Worm (Caenorhabditis elegans) whole organism, L1 larva: Measurements from ENCODE around the gene bre-1.

Experiments
- C04F5.9 ChIP-seq: sonication (generic microtip); optimal IDR thresholded peaks from 2 replicates; lab custom pipeline; 2016; ENCODE audit warnings: missing genetic modification characterization, missing compliant biosample characterization
- aly-2 ChIP-seq: fragments of 150-350 bp; optimal IDR thresholded peaks from 2 replicates; lab custom pipeline; 2014; ENCODE audit warnings: missing biosample characterization, missing genetic modification characterization
- ceh-8 ChIP-seq: fragments of 200-800 bp; sonication (Bioruptor generic); optimal IDR thresholded peaks from 2 replicates; lab custom pipeline; 2018; ENCODE audit warnings: mild to moderate bottlenecking, missing genetic modification characterization, moderate library complexity, missing compliant biosample characterization
- ceh-82 ChIP-seq, 3 experiments: fragments of 150-350 bp in 1 of 3; sonication (generic microtip) in 2 of 3; optimal IDR thresholded peaks; 2 replicates each; lab custom pipeline; 2014 to 2017; ENCODE audit warnings: missing biosample characterization in 3 of 3, missing genetic modification characterization in 3 of 3
- dsc-1 ChIP-seq: sonication (generic microtip); optimal IDR thresholded peaks from 2 replicates; lab custom pipeline; 2016; ENCODE audit warnings: mild to moderate bottlenecking, missing genetic modification characterization, missing compliant biosample characterization
- efl-1 ChIP-seq, 4 experiments: fragments of 150-350 bp; optimal IDR thresholded peaks in 3 of 4; peaks in 1 of 4; 1 replicate in 1 of 4; 2 replicates in 3 of 4; lab custom pipeline; 2014; ENCODE audit warnings: missing biosample characterization in 2 of 4, missing genetic modification characterization in 2 of 4, missing genetic modification reagents in 2 of 4
- egl-13 ChIP-seq: sonication (generic microtip); optimal IDR thresholded peaks from 2 replicates; lab custom pipeline; 2016; ENCODE audit warnings: missing genotype, missing genetic modification reagents, missing genetic modification characterization, missing compliant biosample characterization
- elt-2 ChIP-seq: sonication (generic microtip); optimal IDR thresholded peaks from 2 replicates; lab custom pipeline; 2016; ENCODE audit warnings: missing genetic modification characterization, mild to moderate bottlenecking, inconsistent platforms, missing compliant biosample characterization, missing genetic modification reagents
- elt-3 ChIP-seq, 6 experiments: fragments of 150-350 bp in 1 of 6; sonication (generic microtip); optimal IDR thresholded peaks; 2 replicates each; lab custom pipeline; 2017 to 2018; ENCODE audit warnings: missing biosample characterization in 6 of 6, missing genetic modification characterization in 6 of 6, inconsistent platforms in 1 of 6
- fkh-10 ChIP-seq: sonication (generic microtip); optimal IDR thresholded peaks from 2 replicates; lab custom pipeline; 2017; ENCODE audit warnings: missing biosample characterization, missing genetic modification reagents, missing genetic modification characterization
- fkh-8 ChIP-seq: sonication (generic microtip); optimal IDR thresholded peaks from 2 replicates; lab custom pipeline; 2016; ENCODE audit warnings: mild to moderate bottlenecking, missing genetic modification characterization, missing compliant biosample characterization
- irx-1 ChIP-seq: sonication (generic microtip); optimal IDR thresholded peaks from 2 replicates; lab custom pipeline; 2016; ENCODE audit warnings: missing genetic modification characterization, missing compliant biosample characterization
- isw-1 ChIP-seq: fragments of 200-800 bp; sonication (Bioruptor generic); IDR thresholded peaks from 2 replicates; pipeline ENCODE4 v1.3.6; 2022; ENCODE audit warnings: missing genetic modification characterization, missing compliant biosample characterization
- lin-14 ChIP-seq: fragments of 200-800 bp; sonication (Bioruptor generic); optimal IDR thresholded peaks from 2 replicates; lab custom pipeline; 2018; ENCODE audit warnings: mild to moderate bottlenecking, missing genetic modification characterization, moderate library complexity, missing compliant biosample characterization
- lin-15B ChIP-seq: fragments of 150-350 bp; sonication (generic microtip); optimal IDR thresholded peaks from 3 replicates; lab custom pipeline; 2014; ENCODE audit warnings: missing biosample characterization, missing genetic modification characterization
- lin-39 ChIP-seq: fragments of 150-350 bp; optimal IDR thresholded peaks from 2 replicates; lab custom pipeline; 2014; ENCODE audit warnings: missing biosample characterization, missing genetic modification reagents, missing genetic modification characterization
- lir-3 ChIP-seq: sonication (generic microtip); optimal IDR thresholded peaks from 2 replicates; lab custom pipeline; 2016; ENCODE audit warnings: mild to moderate bottlenecking, missing genetic modification characterization, moderate library complexity, missing compliant biosample characterization; ENCODE audit not compliant: poor library complexity
- lsy-2 ChIP-seq, 2 experiments: fragments of 150-350 bp; optimal IDR thresholded peaks; 2 replicates each; lab custom pipeline; 2014; ENCODE audit warnings: missing biosample characterization in 2 of 2, missing genetic modification characterization in 2 of 2
- mab-9 ChIP-seq: fragments of 200-800 bp; sonication (Bioruptor generic); IDR thresholded peaks from 2 replicates; pipeline ENCODE4 v1.3.6; 2022; ENCODE audit warnings: missing genetic modification reagents, missing genetic modification characterization, missing compliant biosample characterization
- mdl-1 ChIP-seq, 2 experiments: fragments of 150-350 bp; optimal IDR thresholded peaks; 2 replicates each; lab custom pipeline; 2014 to 2017; ENCODE audit warnings: missing biosample characterization in 2 of 2, missing genetic modification characterization in 2 of 2, inconsistent platforms in 1 of 2
- mef-2 ChIP-seq: fragments of 150-350 bp; optimal IDR thresholded peaks from 2 replicates; lab custom pipeline; 2014; ENCODE audit warnings: missing biosample characterization, missing genetic modification characterization
- mep-1 ChIP-seq: fragments of 150-350 bp; optimal IDR thresholded peaks from 2 replicates; lab custom pipeline; 2014; ENCODE audit warnings: missing biosample characterization, missing genetic modification characterization
- nhr-11 ChIP-seq: fragments of 150-350 bp; optimal IDR thresholded peaks from 2 replicates; lab custom pipeline; 2014; ENCODE audit warnings: missing biosample characterization, missing genetic modification characterization
- nhr-20 ChIP-seq: sonication (generic microtip); optimal IDR thresholded peaks from 2 replicates; lab custom pipeline; 2016; ENCODE audit warnings: mild to moderate bottlenecking, missing genetic modification characterization, missing compliant biosample characterization
- nhr-47 ChIP-seq: sonication (generic microtip); optimal IDR thresholded peaks from 2 replicates; lab custom pipeline; 2016; ENCODE audit warnings: mild to moderate bottlenecking, missing genetic modification characterization, moderate library complexity, missing compliant biosample characterization
- nhr-71 ChIP-seq: sonication (generic microtip); optimal IDR thresholded peaks from 2 replicates; lab custom pipeline; 2016; ENCODE audit warnings: mild to moderate bottlenecking, missing genetic modification characterization, moderate library complexity, missing compliant biosample characterization
- nhr-77 ChIP-seq: fragments of 150-350 bp; optimal IDR thresholded peaks from 2 replicates; lab custom pipeline; 2014; ENCODE audit warnings: missing biosample characterization, missing genetic modification characterization
- pax-3 ChIP-seq: fragments of 200-800 bp; sonication (Bioruptor generic); optimal IDR thresholded peaks from 2 replicates; lab custom pipeline; 2018; ENCODE audit warnings: mild to moderate bottlenecking, missing genetic modification characterization, moderate library complexity, missing compliant biosample characterization
- rnt-1 ChIP-seq: sonication (generic microtip); optimal IDR thresholded peaks from 2 replicates; lab custom pipeline; 2016; ENCODE audit warnings: mild to moderate bottlenecking, missing genetic modification characterization, moderate library complexity, missing compliant biosample characterization
- snpc-4 ChIP-seq: fragments of 150-350 bp; optimal IDR thresholded peaks from 2 replicates; lab custom pipeline; 2014; ENCODE audit warnings: missing biosample characterization, missing genetic modification characterization
- snu-23 ChIP-seq: sonication (generic microtip); optimal IDR thresholded peaks from 2 replicates; lab custom pipeline; 2016; ENCODE audit warnings: missing genetic modification characterization, missing compliant biosample characterization
- sox-4 ChIP-seq: sonication (generic microtip); optimal IDR thresholded peaks from 2 replicates; lab custom pipeline; 2016; ENCODE audit warnings: missing genetic modification characterization, missing compliant biosample characterization
- sup-37 ChIP-seq: fragments of 200-800 bp; sonication (Bioruptor generic); optimal IDR thresholded peaks from 2 replicates; lab custom pipeline; 2018; ENCODE audit warnings: mild to moderate bottlenecking, missing genetic modification characterization, missing compliant biosample characterization
- swsn-7 ChIP-seq: sonication (generic microtip); optimal IDR thresholded peaks from 2 replicates; lab custom pipeline; 2016; ENCODE audit warnings: missing genetic modification characterization, missing compliant biosample characterization
- tbx-2 ChIP-seq: sonication (generic microtip); optimal IDR thresholded peaks from 2 replicates; lab custom pipeline; 2016; ENCODE audit warnings: missing genetic modification characterization, missing compliant biosample characterization
- unc-130 ChIP-seq: fragments of 150-350 bp; optimal IDR thresholded peaks from 2 replicates; lab custom pipeline; 2017; ENCODE audit warnings: missing biosample characterization, missing genetic modification characterization, inconsistent platforms
- unc-30 ChIP-seq: sonication (generic microtip); optimal IDR thresholded peaks from 2 replicates; lab custom pipeline; 2017; ENCODE audit warnings: missing biosample characterization, missing genetic modification characterization
- unc-86 ChIP-seq: sonication (generic microtip); optimal IDR thresholded peaks from 2 replicates; lab custom pipeline; 2016; ENCODE audit warnings: missing genetic modification characterization, missing compliant biosample characterization
- unc-98 ChIP-seq: fragments of 200-800 bp; sonication (Bioruptor generic); IDR thresholded peaks from 2 replicates; pipeline ENCODE4 v1.3.6; 2022; ENCODE audit warnings: missing genetic modification characterization, missing compliant biosample characterization
- xbp-1 ChIP-seq: sonication (generic microtip); optimal IDR thresholded peaks from 2 replicates; lab custom pipeline; 2016; ENCODE audit warnings: missing genetic modification characterization, missing compliant biosample characterization
- zag-1 ChIP-seq: fragments of 150-350 bp; optimal IDR thresholded peaks from 2 replicates; lab custom pipeline; 2014; ENCODE audit warnings: missing biosample characterization, missing genetic modification characterization
- ztf-11 ChIP-seq, 2 experiments: sonication (generic microtip); optimal IDR thresholded peaks; 2 replicates each; lab custom pipeline; 2016 to 2017; ENCODE audit warnings: missing genetic modification characterization in 2 of 2, missing biosample characterization in 1 of 2, missing compliant biosample characterization in 1 of 2

The bre-1 gene

DNA sequence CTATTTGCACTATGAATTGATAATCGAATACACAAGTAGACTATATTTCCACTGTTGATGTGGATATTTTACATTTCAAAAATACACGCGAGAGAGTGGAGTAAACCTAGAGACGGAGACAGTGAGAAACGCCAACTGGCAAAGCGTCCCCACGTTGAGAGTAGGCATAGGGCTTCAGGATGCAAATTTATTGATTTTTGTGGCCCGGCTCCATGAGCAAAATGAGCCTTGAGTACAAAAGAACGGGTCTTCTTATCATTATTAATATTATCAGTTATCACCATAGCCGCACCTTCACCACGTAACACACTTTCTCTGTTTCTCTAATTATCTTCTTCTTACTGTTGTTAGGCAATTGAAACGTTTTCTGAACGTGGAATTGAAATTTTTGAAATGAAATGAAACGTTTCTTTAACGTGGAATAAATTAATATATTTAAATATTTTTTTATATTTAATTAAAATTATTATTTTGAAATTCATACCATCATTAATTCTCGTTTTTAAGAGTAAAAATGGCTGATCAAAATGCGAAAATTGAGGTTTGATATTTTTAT is at the start of gene bre-1:
bre-1 (plus strand) TSS at position 506 of the 556 bp plus-strand sequence.
- TF ChIP-seq elt-2 (peak; percentile 47), efl-1 (optimal IDR thresholded peaks at IDR 0.05; lab: Kevin White, UChicago) (no peak), efl-1 (GFP tag; optimal IDR thresholded peaks at IDR 0.05 in 1 of 2; lab: Kevin White, UChicago) (peak in 1 of 2 experiments; percentile 83), rnt-1 (tag; lab: Kevin White, UChicago) (peak; percentile 24), sox-4 (tag; lab: Kevin White, UChicago) (no peak)

ce11 chrIV:8943430-8943829 is 43.6 kb upstream of the bre-1 start:
- TF ChIP-seq lin-14 (GFP tag; lab: Kevin White, UChicago): peak; percentile 45
- TF ChIP-seq elt-3 (tag; optimal IDR thresholded peaks at IDR 0.05; lab: Kevin White, UChicago): no peak
- TF ChIP-seq efl-1 (optimal IDR thresholded peaks at IDR 0.05; lab: Kevin White, UChicago): no peak
- TF ChIP-seq efl-1 (GFP tag; optimal IDR thresholded peaks at IDR 0.05 in 1 of 2; lab: Kevin White, UChicago): no peak
- TF ChIP-seq zag-1 (tag; lab: Kevin White, UChicago): no peak
- TF ChIP-seq fkh-10: peak; percentile 17
- no peak for TF ChIP-seq mdl-1 (tag; optimal IDR thresholded peaks at IDR 0.05; lab: Kevin White, UChicago)
- TF ChIP-seq, all 84 proteins: peak for 2

- TF ChIP-seq ztf-11 (tag; optimal IDR thresholded peaks at IDR 0.05; lab: Kevin White, UChicago): peak in 1 of 2 experiments; percentile 29
- peak in 1 of 2 experiments; percentile 52 for TF ChIP-seq mdl-1 (tag; optimal IDR thresholded peaks at IDR 0.05; lab: Kevin White, UChicago)
- TF ChIP-seq unc-130 (tag; lab: Kevin White, UChicago): peak; percentile 30
- TF ChIP-seq lir-3: peak; percentile 20
- TF ChIP-seq tbx-2 (tag; lab: Kevin White, UChicago): peak; percentile 60
- peak; percentile 42 for TF ChIP-seq swsn-7
- TF ChIP-seq nhr-47 (tag; lab: Kevin White, UChicago): peak; percentile 69
- TF ChIP-seq lsy-2 (tag; optimal IDR thresholded peaks at IDR 0.05; lab: Kevin White, UChicago): peak; percentile 31 to 62
- TF ChIP-seq C04F5.9 (tag; lab: Kevin White, UChicago): no peak
- TF ChIP-seq snpc-4 (tag; lab: Kevin White, UChicago): peak; percentile 50
- peak; percentile 24 for TF ChIP-seq sup-37 (GFP tag; lab: Kevin White, UChicago)
- TF ChIP-seq rnt-1 (tag; lab: Kevin White, UChicago): peak; percentile 64
- peak; percentile 32 for TF ChIP-seq irx-1
- peak; percentile 0 for TF ChIP-seq pax-3
- TF ChIP-seq mef-2 (tag; lab: Kevin White, UChicago): no peak
- TF ChIP-seq unc-86 (tag; lab: Kevin White, UChicago): peak; percentile 55
- peak in 1 of 3 experiments; percentile 19 for TF ChIP-seq ceh-82 (tag; optimal IDR thresholded peaks at IDR 0.05; lab: Kevin White, UChicago)
- TF ChIP-seq dsc-1: peak; percentile 76
- TF ChIP-seq ceh-8 (GFP tag; lab: Kevin White, UChicago): peak; percentile 86
- TF ChIP-seq nhr-77 (tag; lab: Kevin White, UChicago): no peak
- peak; percentile 23 for TF ChIP-seq egl-13 (tag; lab: Kevin White, UChicago)
- no peak for TF ChIP-seq aly-2 (tag; lab: Kevin White, UChicago)
- TF ChIP-seq snu-23: peak; percentile 52
- peak; percentile 91 for TF ChIP-seq nhr-71 (tag; lab: Kevin White, UChicago)
- TF ChIP-seq lin-14 (GFP tag; lab: Kevin White, UChicago): peak; percentile 94
- peak; percentile 73 for TF ChIP-seq fkh-8 (tag; lab: Kevin White, UChicago)
- no peak for TF ChIP-seq mab-9 (GFP tag; lab: Robert Waterston, UW)
- peak; percentile 50 for TF ChIP-seq xbp-1 (tag; lab: Kevin White, UChicago)
- TF ChIP-seq mep-1 (tag; lab: Kevin White, UChicago): peak; percentile 47
- TF ChIP-seq isw-1 (GFP tag; lab: Robert Waterston, UW): peak; percentile 20; the same call in 1 of the 2 replicates
- no peak for TF ChIP-seq lin-15B
- TF ChIP-seq nhr-11 (tag; lab: Kevin White, UChicago): no peak
- no peak for TF ChIP-seq unc-98 (GFP tag; lab: Robert Waterston, UW)
- peak in 1 of 2 experiments; percentile 33 for TF ChIP-seq efl-1 (optimal IDR thresholded peaks at IDR 0.05; lab: Kevin White, UChicago)
- TF ChIP-seq efl-1 (GFP tag; optimal IDR thresholded peaks at IDR 0.05 in 1 of 2; lab: Kevin White, UChicago): peak; percentile 17 to 32
- no peak for TF ChIP-seq unc-30 (tag; lab: Kevin White, UChicago)
- peak; percentile 67 for TF ChIP-seq lin-39 (tag; lab: Kevin White, UChicago)
- peak; percentile 62 for TF ChIP-seq nhr-20 (tag; lab: Kevin White, UChicago)
- TF ChIP-seq, all 84 proteins: peak for 28
Observed at ce11 chrIV:8947146-8947545, 39.9 kb upstream of the bre-1 start.
